Fruit fly (Drosophila melanogaster) whole organism, adult: ENCODE measurements around the gene Zir.

Source experiments
- CG11617 ChIP-seq: fragments of 200-800 bp; sonication (Bioruptor generic); optimal IDR thresholded peaks from 2 replicates; lab custom pipeline; 2017; ENCODE audit warnings: mild to moderate bottlenecking, missing biosample characterization, missing genetic modification reagents, missing genetic modification characterization
- CG12768 ChIP-seq: fragments of 200-800 bp; sonication (Bioruptor generic); optimal IDR thresholded peaks from 2 replicates; lab custom pipeline; 2017; ENCODE audit warnings: missing biosample characterization, missing genetic modification characterization, mild to moderate bottlenecking, moderate library complexity, missing genetic modification reagents
- CG33017 ChIP-seq: fragments of 200-800 bp; sonication (Bioruptor generic); optimal IDR thresholded peaks from 2 replicates; lab custom pipeline; 2018; ENCODE audit warnings: missing biosample characterization, mild to moderate bottlenecking, missing genetic modification characterization, moderate library complexity
- CG7101 ChIP-seq: fragments of 200-800 bp; sonication (Bioruptor generic); optimal IDR thresholded peaks from 2 replicates; lab custom pipeline; 2018; ENCODE audit warnings: missing biosample characterization, mild to moderate bottlenecking, missing genetic modification characterization, moderate library complexity
- bab1 ChIP-seq: fragments of 200-800 bp; sonication (Bioruptor generic); optimal IDR thresholded peaks from 3 replicates; lab custom pipeline; 2019; ENCODE audit warnings: missing biosample characterization, mild to moderate bottlenecking, missing genetic modification characterization, moderate library complexity
- kay ChIP-seq: fragments of 200-800 bp; sonication (Bioruptor generic); peaks from one replicate; lab custom pipeline; 2016; ENCODE audit warnings: missing biosample characterization, missing genetic modification characterization, borderline replicate concordance
- ovo ChIP-seq: fragments of 200-800 bp; sonication (Bioruptor generic); optimal IDR thresholded peaks from 2 replicates; lab custom pipeline; 2016; ENCODE audit warnings: missing biosample characterization, missing genetic modification characterization
- pad ChIP-seq: fragments of 200-800 bp; sonication (Bioruptor generic); optimal IDR thresholded peaks from 3 replicates; lab custom pipeline; 2017; ENCODE audit warnings: missing biosample characterization, missing genetic modification characterization, mild to moderate bottlenecking, moderate library complexity, missing genetic modification reagents
- tj ChIP-seq: fragments of 200-800 bp; sonication (Bioruptor generic); optimal IDR thresholded peaks from 3 replicates; lab custom pipeline; 2017; ENCODE audit warnings: missing biosample characterization, mild to moderate bottlenecking, missing genetic modification characterization, moderate library complexity

- TF ChIP-seq kay (GFP tag; lab: Kevin White, UChicago), result no peak
- TF ChIP-seq CG7101 (tag; lab: Kevin White, UChicago), result no peak
- TF ChIP-seq CG11617 (GFP tag; lab: Kevin White, UChicago), result no peak
- TF ChIP-seq CG33017 (tag; lab: Kevin White, UChicago), result no peak
- no peak for TF ChIP-seq bab1 (GFP tag; lab: Kevin White, UChicago)
- TF ChIP-seq ovo (GFP tag; lab: Kevin White, UChicago), result no peak
- no peak for TF ChIP-seq tj (GFP tag; lab: Kevin White, UChicago)
- no peak for TF ChIP-seq pad (GFP tag; lab: Kevin White, UChicago)
- TF ChIP-seq CG12768 (GFP tag; lab: Kevin White, UChicago), result no peak
Measured at dm6 chr2L:56865-57264, 37.7 kb upstream of the Zir start.
